Fruit fly (Drosophila melanogaster) whole organism: Measurements from ENCODE around the gene Bulli.

Experiments used
- CG8478 ChIP-seq: fragments of >200 bp; optimal IDR thresholded peaks from 2 replicates; lab custom pipeline; 2018; ENCODE audit warnings: inconsistent platforms
- Dll ChIP-seq: fragments of >200 bp; optimal IDR thresholded peaks from 2 replicates; lab custom pipeline; 2017
- EcR ChIP-seq, 2 experiments: fragments of >200 bp; optimal IDR thresholded peaks; 2 replicates each; lab custom pipeline; 2017; ENCODE audit warnings: missing biosample characterization in 2 of 2, missing genetic modification characterization in 2 of 2, missing genetic modification reagents in 2 of 2
- pan ChIP-seq: fragments of >200 bp; optimal IDR thresholded peaks from 2 replicates; lab custom pipeline; 2017
- psq ChIP-seq: fragments of >200 bp; optimal IDR thresholded peaks from 2 replicates; lab custom pipeline; 2017
- usp ChIP-seq: fragments of >200 bp; optimal IDR thresholded peaks from 2 replicates; lab custom pipeline; 2017; ENCODE audit warnings: missing biosample characterization, missing genetic modification characterization, mixed read lengths

Gene Bulli

dm6 chr3L:6457208-6457607 is 31.3 kb upstream of the Bulli start:
- TF ChIP-seq psq (no peak), EcR (GFP tag; optimal IDR thresholded peaks at IDR 0.05; lab: Kevin White, UChicago) (no peak), usp (GFP tag; lab: Kevin White, UChicago) (no peak), Dll (lab: Kevin White, UChicago) (no peak), CG8478 (lab: Kevin White, UChicago) (no peak), pan (lab: Kevin White, UChicago) (no peak)

- TF ChIP-seq EcR (GFP tag; optimal IDR thresholded peaks at IDR 0.05; lab: Kevin White, UChicago) (no peak), pan (lab: Kevin White, UChicago) (no peak), Dll (lab: Kevin White, UChicago) (no peak), CG8478 (lab: Kevin White, UChicago) (no peak), psq (no peak), usp (GFP tag; lab: Kevin White, UChicago) (no peak)
Measured at dm6 chr3L:6457891-6458290, 30.6 kb upstream of the Bulli start.

- no peak for TF ChIP-seq Dll (lab: Kevin White, UChicago)
- no peak for TF ChIP-seq CG8478 (lab: Kevin White, UChicago)
- TF ChIP-seq pan (lab: Kevin White, UChicago) = no peak
- TF ChIP-seq EcR (GFP tag; optimal IDR thresholded peaks at IDR 0.05; lab: Kevin White, UChicago) = no peak
- no peak for TF ChIP-seq psq
Measured at dm6 chr3L:6458725-6459124, 29.8 kb upstream of the Bulli start.

- TF ChIP-seq usp (GFP tag; lab: Kevin White, UChicago) (no peak), CG8478 (lab: Kevin White, UChicago) (no peak), Dll (lab: Kevin White, UChicago) (no peak), pan (lab: Kevin White, UChicago) (no peak), psq (no peak), EcR (GFP tag; optimal IDR thresholded peaks at IDR 0.05; lab: Kevin White, UChicago) (no peak)
Measured at dm6 chr3L:6462199-6462598, 26.3 kb upstream of the Bulli start.

- TF ChIP-seq psq (no peak), Dll (lab: Kevin White, UChicago) (no peak), CG8478 (lab: Kevin White, UChicago) (no peak), usp (GFP tag; lab: Kevin White, UChicago) (no peak), EcR (GFP tag; optimal IDR thresholded peaks at IDR 0.05; lab: Kevin White, UChicago) (no peak), pan (lab: Kevin White, UChicago) (no peak)
Measured at dm6 chr3L:6467691-6468329, 20.7 kb upstream of the Bulli start.

dm6 chr3L:6469508-6469907 is 19.0 kb upstream of the Bulli start:
- no peak for TF ChIP-seq usp (GFP tag; lab: Kevin White, UChicago)
- no peak for TF ChIP-seq EcR (GFP tag; optimal IDR thresholded peaks at IDR 0.05; lab: Kevin White, UChicago)
- no peak for TF ChIP-seq pan (lab: Kevin White, UChicago)

dm6 chr3L:6471820-6472219 is 16.7 kb upstream of the Bulli start:
- TF ChIP-seq pan (lab: Kevin White, UChicago) (peak; percentile 50), EcR (GFP tag; optimal IDR thresholded peaks at IDR 0.05; lab: Kevin White, UChicago) (no peak)

dm6 chr3L:6482838-6483237 is 5.6 kb upstream of the Bulli start:
- no peak for TF ChIP-seq pan (lab: Kevin White, UChicago)
- TF ChIP-seq psq = no peak
- no peak for TF ChIP-seq CG8478 (lab: Kevin White, UChicago)
- no peak for TF ChIP-seq EcR (GFP tag; optimal IDR thresholded peaks at IDR 0.05; lab: Kevin White, UChicago)
- no peak for TF ChIP-seq Dll (lab: Kevin White, UChicago)
- TF ChIP-seq usp (GFP tag; lab: Kevin White, UChicago) = no peak

- TF ChIP-seq EcR (GFP tag; optimal IDR thresholded peaks at IDR 0.05; lab: Kevin White, UChicago) (no peak), pan (lab: Kevin White, UChicago) (no peak), Dll (lab: Kevin White, UChicago) (no peak), psq (no peak), usp (GFP tag; lab: Kevin White, UChicago) (no peak), CG8478 (lab: Kevin White, UChicago) (no peak)
Measured at dm6 chr3L:6494928-6495806, 6.7 kb downstream of the Bulli start, which contains the start of the genes Vps8 and sfl. Vps8 (minus strand) TSS chr3L:6495297. sfl (plus strand) TSS chr3L:6495680.

- no peak for TF ChIP-seq Dll (lab: Kevin White, UChicago)
- peak; percentile 77 for TF ChIP-seq psq
Measured at dm6 chr3L:6496053-6496921, 7.8 kb downstream of the Bulli start.

- no peak for TF ChIP-seq CG8478 (lab: Kevin White, UChicago)
- no peak for TF ChIP-seq EcR (GFP tag; optimal IDR thresholded peaks at IDR 0.05; lab: Kevin White, UChicago)
- no peak for TF ChIP-seq usp (GFP tag; lab: Kevin White, UChicago)
- no peak for TF ChIP-seq pan (lab: Kevin White, UChicago)
Measured at dm6 chr3L:6496922-6497232, 8.4 kb downstream of the Bulli start.
